Worm (Caenorhabditis elegans) whole organism, young adult: ENCODE data around the gene trxr-1.
A peak's percentile ranks its signal among the peaks of the same experiment; 100 is the strongest.

Source experiments
- C17E4.6 ChIP-seq: fragments of 200-800 bp; sonication (Bioruptor generic); IDR thresholded peaks from 2 replicates; pipeline ENCODE4 v1.3.6; 2022; ENCODE audit warnings: missing genetic modification reagents, missing genetic modification characterization, missing compliant biosample characterization
- F10E7.11 ChIP-seq: sonication (generic microtip); optimal IDR thresholded peaks from 2 replicates; lab custom pipeline; 2017; ENCODE audit warnings: mild to moderate bottlenecking, missing genetic modification characterization, moderate library complexity, missing compliant biosample characterization
- F22D6.2 ChIP-seq: sonication (generic microtip); optimal IDR thresholded peaks from 2 replicates; lab custom pipeline; 2016; ENCODE audit warnings: mild to moderate bottlenecking, missing genetic modification characterization, missing compliant biosample characterization
- F33H1.4 ChIP-seq: fragments of 200-800 bp; sonication (Bioruptor generic); IDR thresholded peaks from 2 replicates; pipeline ENCODE4 v1.3.6; 2022; ENCODE audit warnings: missing genetic modification reagents, missing genetic modification characterization, missing compliant biosample characterization
- F49E8.2 ChIP-seq: sonication (generic microtip); optimal IDR thresholded peaks from 3 replicates; lab custom pipeline; 2017; ENCODE audit warnings: missing genetic modification characterization, mild to moderate bottlenecking, missing compliant biosample characterization, antibody characterized with exemption, moderate library complexity; ENCODE audit not compliant: insufficient read depth
- F55B11.4 ChIP-seq: sonication (generic microtip); optimal IDR thresholded peaks from 2 replicates; lab custom pipeline; 2016; ENCODE audit warnings: missing compliant biosample characterization, missing genetic modification characterization, borderline replicate concordance; ENCODE audit not compliant: insufficient read depth
- K11D2.4 ChIP-seq: fragments of 200-800 bp; sonication (Bioruptor generic); IDR thresholded peaks from 2 replicates; pipeline ENCODE4 v1.3.6; 2022; ENCODE audit warnings: missing genetic modification reagents, missing genetic modification characterization, missing compliant biosample characterization
- K12H6.12 ChIP-seq: fragments of 200-800 bp; sonication (Bioruptor generic); optimal IDR thresholded peaks from 2 replicates; lab custom pipeline; 2018; ENCODE audit warnings: mild to moderate bottlenecking, missing genetic modification characterization, missing compliant biosample characterization
- Y53F4B.3 ChIP-seq: fragments of 200-800 bp; sonication (Bioruptor generic); IDR thresholded peaks from 2 replicates; pipeline ENCODE4 v1.3.6; 2022; ENCODE audit warnings: missing genetic modification reagents, missing genetic modification characterization, missing compliant biosample characterization
- Y53G8AR.9 ChIP-seq: fragments of 200-800 bp; sonication (Bioruptor generic); conservative IDR thresholded peaks from 2 replicates; pipeline ENCODE4 v1.3.6; 2022; ENCODE audit warnings: missing genetic modification reagents, missing genetic modification characterization, missing compliant biosample characterization
- Y95B8A.8 ChIP-seq: fragments of 200-800 bp; sonication (Bioruptor generic); IDR thresholded peaks from 2 replicates; pipeline ENCODE4 v1.3.6; 2022; ENCODE audit warnings: missing genetic modification reagents, missing genetic modification characterization, missing compliant biosample characterization
- aptf-2 ChIP-seq: fragments of 200-800 bp; sonication (Bioruptor generic); conservative IDR thresholded peaks from 2 replicates; pipeline ENCODE4 v1.3.6; 2022; ENCODE audit warnings: missing genetic modification reagents, missing genetic modification characterization, missing compliant biosample characterization
- aptf-3 ChIP-seq: fragments of 200-800 bp; sonication (Bioruptor generic); IDR thresholded peaks from 2 replicates; pipeline ENCODE4 v1.3.6; 2022; ENCODE audit warnings: missing genetic modification characterization, missing compliant biosample characterization
- cebp-2 ChIP-seq: fragments of 200-800 bp; sonication (Bioruptor generic); IDR thresholded peaks from 2 replicates; pipeline ENCODE4 v1.3.6; 2022; ENCODE audit warnings: missing genetic modification characterization, missing compliant biosample characterization
- ceh-100 ChIP-seq: fragments of 200-800 bp; sonication (Bioruptor generic); IDR thresholded peaks from 2 replicates; pipeline ENCODE4 v1.3.6; 2022; ENCODE audit warnings: missing genetic modification reagents, missing genetic modification characterization, missing compliant biosample characterization
- ceh-27 ChIP-seq: fragments of 200-800 bp; sonication (Bioruptor generic); optimal IDR thresholded peaks from 2 replicates; lab custom pipeline; 2018; ENCODE audit warnings: mild to moderate bottlenecking, missing genetic modification characterization, moderate library complexity, missing compliant biosample characterization
- ceh-58 ChIP-seq: fragments of 200-800 bp; sonication (Bioruptor generic); IDR thresholded peaks from 2 replicates; pipeline ENCODE4 v1.3.6; 2022; ENCODE audit warnings: missing genetic modification characterization, missing compliant biosample characterization
- die-1 ChIP-seq: sonication (generic microtip); optimal IDR thresholded peaks from 2 replicates; lab custom pipeline; 2016; ENCODE audit warnings: missing genotype, mild to moderate bottlenecking, missing genetic modification characterization, missing compliant biosample characterization
- dox-1 ChIP-seq: fragments of 200-800 bp; sonication (Bioruptor generic); IDR thresholded peaks from 2 replicates; pipeline ENCODE4 v1.3.6; 2022; ENCODE audit warnings: missing genetic modification reagents, missing genetic modification characterization, missing compliant biosample characterization
- efl-1 ChIP-seq: fragments of 150-350 bp; optimal IDR thresholded peaks from 2 replicates; lab custom pipeline; 2014; ENCODE audit warnings: missing biosample characterization, missing genetic modification reagents, missing genetic modification characterization
- egl-44 ChIP-seq: fragments of 200-800 bp; sonication (Bioruptor generic); IDR thresholded peaks from 2 replicates; pipeline ENCODE4 v1.3.6; 2022; ENCODE audit warnings: missing genetic modification reagents, missing genetic modification characterization, missing compliant biosample characterization
- egrh-3 ChIP-seq: fragments of 200-800 bp; sonication (Bioruptor generic); IDR thresholded peaks from 2 replicates; pipeline ENCODE4 v1.3.6; 2022; ENCODE audit warnings: missing genetic modification reagents, missing genetic modification characterization, missing compliant biosample characterization
- ekl-4 ChIP-seq: fragments of 200-800 bp; sonication (Bioruptor generic); IDR thresholded peaks from 2 replicates; pipeline ENCODE4 v1.3.6; 2022; ENCODE audit warnings: missing genetic modification reagents, missing genetic modification characterization, missing compliant biosample characterization
- ets-4 ChIP-seq: fragments of 200-800 bp; sonication (Bioruptor generic); optimal IDR thresholded peaks from 2 replicates; lab custom pipeline; 2018; ENCODE audit warnings: mild to moderate bottlenecking, missing genetic modification characterization, missing compliant biosample characterization
- fkh-3 ChIP-seq: sonication (generic microtip); optimal IDR thresholded peaks from 2 replicates; lab custom pipeline; 2016; ENCODE audit warnings: mild to moderate bottlenecking, missing genetic modification characterization, missing compliant biosample characterization
- hlh-12 ChIP-seq: sonication (generic microtip); optimal IDR thresholded peaks from 2 replicates; lab custom pipeline; 2016; ENCODE audit warnings: missing genetic modification characterization, missing compliant biosample characterization
- hmg-1.2 ChIP-seq: fragments of 200-800 bp; sonication (Bioruptor generic); IDR thresholded peaks from 2 replicates; pipeline ENCODE4 v1.3.6; 2022; ENCODE audit warnings: missing genetic modification reagents, missing genetic modification characterization, missing compliant biosample characterization
- hsf-1 ChIP-seq: fragments of 200-800 bp; sonication (Bioruptor generic); IDR thresholded peaks from 2 replicates; pipeline ENCODE4 v1.3.6; 2022; ENCODE audit warnings: missing genetic modification reagents, missing genetic modification characterization, missing compliant biosample characterization
- lin-35 ChIP-seq, 3 experiments: fragments of 150-350 bp in 2 of 3; sonication (generic microtip) in 1 of 3; optimal IDR thresholded peaks; 2 replicates each; lab custom pipeline; 2014 to 2018; ENCODE audit warnings: missing biosample characterization in 3 of 3, missing genetic modification characterization in 3 of 3, missing genetic modification reagents in 3 of 3
- lin-40 ChIP-seq: sonication (generic microtip); optimal IDR thresholded peaks from 2 replicates; lab custom pipeline; 2016; ENCODE audit warnings: missing genetic modification characterization, mild to moderate bottlenecking, missing compliant biosample characterization, missing genotype, missing genetic modification reagents
- madf-10 ChIP-seq: sonication (generic microtip); optimal IDR thresholded peaks from 2 replicates; lab custom pipeline; 2016; ENCODE audit warnings: mild to moderate bottlenecking, missing genetic modification characterization, missing compliant biosample characterization
- madf-6 ChIP-seq: fragments of 200-800 bp; sonication (Bioruptor generic); IDR thresholded peaks from 2 replicates; pipeline ENCODE4 v1.3.6; 2022; ENCODE audit warnings: missing genetic modification reagents, missing genetic modification characterization, missing compliant biosample characterization
- mcd-1 ChIP-seq: fragments of 200-800 bp; sonication (Bioruptor generic); IDR thresholded peaks from 2 replicates; pipeline ENCODE4 v1.3.6; 2022; ENCODE audit warnings: missing genetic modification reagents, missing genetic modification characterization, missing compliant biosample characterization
- mes-4 ChIP-seq: sonication (generic microtip); optimal IDR thresholded peaks from 2 replicates; lab custom pipeline; 2016; ENCODE audit warnings: missing genotype, missing genetic modification characterization, missing compliant biosample characterization
- nfya-1 ChIP-seq: sonication (generic microtip); optimal IDR thresholded peaks from 2 replicates; lab custom pipeline; 2017; ENCODE audit warnings: antibody characterized with exemption, missing compliant biosample characterization, missing genetic modification characterization, borderline replicate concordance; ENCODE audit not compliant: insufficient read depth
- nhr-120 ChIP-seq: fragments of 200-800 bp; sonication (Bioruptor generic); IDR thresholded peaks from 2 replicates; pipeline ENCODE4 v1.3.6; 2022; ENCODE audit warnings: missing genetic modification characterization, missing compliant biosample characterization
- nhr-179 ChIP-seq: sonication (generic microtip); optimal IDR thresholded peaks from 2 replicates; lab custom pipeline; 2016; ENCODE audit warnings: mild to moderate bottlenecking, missing genetic modification characterization, missing compliant biosample characterization
- nhr-90 ChIP-seq: sonication (generic microtip); optimal IDR thresholded peaks from 2 replicates; lab custom pipeline; 2016; ENCODE audit warnings: missing genotype, mild to moderate bottlenecking, missing genetic modification characterization, missing compliant biosample characterization
- repo-1 ChIP-seq: sonication (generic microtip); optimal IDR thresholded peaks from 2 replicates; lab custom pipeline; 2017; ENCODE audit warnings: mild to moderate bottlenecking, missing genetic modification characterization, missing compliant biosample characterization
- rpc-1 ChIP-seq, 2 experiments: fragments of 150-350 bp in 1 of 2; sonication (generic microtip) in 1 of 2; optimal IDR thresholded peaks; 2 replicates each; lab custom pipeline; 2014 to 2018; ENCODE audit warnings: missing biosample characterization in 1 of 2, missing genetic modification characterization in 1 of 2, missing genetic modification reagents in 1 of 2, missing genotype in 1 of 2
- sea-2 ChIP-seq: fragments of 200-800 bp; sonication (Bioruptor generic); IDR thresholded peaks from 2 replicates; pipeline ENCODE4 v1.3.6; 2022; ENCODE audit warnings: missing genetic modification characterization, missing compliant biosample characterization
- tbp1 ChIP-seq: fragments of 200-800 bp; sonication (Bioruptor generic); optimal IDR thresholded peaks from 2 replicates; lab custom pipeline; 2018; ENCODE audit warnings: mild to moderate bottlenecking, missing genetic modification characterization, missing compliant biosample characterization
- tbx-9 ChIP-seq: sonication (generic microtip); optimal IDR thresholded peaks from 2 replicates; lab custom pipeline; 2016; ENCODE audit warnings: borderline replicate concordance, missing genetic modification characterization, inconsistent platforms, missing compliant biosample characterization
- tlf-1 ChIP-seq: fragments of 200-800 bp; sonication (Bioruptor generic); optimal IDR thresholded peaks from 2 replicates; lab custom pipeline; 2018; ENCODE audit warnings: mild to moderate bottlenecking, missing genetic modification characterization, missing compliant biosample characterization
- unc-130 ChIP-seq: sonication (generic microtip); optimal IDR thresholded peaks from 2 replicates; lab custom pipeline; 2016; ENCODE audit warnings: missing genetic modification reagents, missing genetic modification characterization, missing compliant biosample characterization
- xnd-1 ChIP-seq: sonication (generic microtip); optimal IDR thresholded peaks from 2 replicates; lab custom pipeline; 2016; ENCODE audit warnings: missing genotype, missing genetic modification reagents, missing genetic modification characterization, missing compliant biosample characterization
- ztf-18 ChIP-seq: sonication (generic microtip); optimal IDR thresholded peaks from 2 replicates; lab custom pipeline; 2016; ENCODE audit warnings: missing genotype, mild to moderate bottlenecking, missing genetic modification characterization, missing compliant biosample characterization
- ztf-22 ChIP-seq: fragments of 200-800 bp; sonication (Bioruptor generic); optimal IDR thresholded peaks from 2 replicates; lab custom pipeline; 2018; ENCODE audit warnings: mild to moderate bottlenecking, missing genetic modification characterization, moderate library complexity, missing compliant biosample characterization
- ztf-6 ChIP-seq: fragments of 200-800 bp; sonication (Bioruptor generic); IDR thresholded peaks from 2 replicates; pipeline ENCODE4 v1.3.6; 2022; ENCODE audit warnings: missing genetic modification reagents, missing genetic modification characterization, missing compliant biosample characterization

Gene trxr-1

ce11 chrIV:7049672-7050206 is 38.0 kb downstream of the trxr-1 start, which contains the start of gene nhr-105 (continued):
- no peak for TF ChIP-seq hsf-1 (GFP tag; lab: Robert Waterston, UW)
- peak; percentile 34 for TF ChIP-seq tbp1 (GFP tag; lab: Kevin White, UChicago)
- no peak for TF ChIP-seq sea-2
- TF ChIP-seq nhr-120 (GFP tag; lab: Robert Waterston, UW), result no peak
- peak; percentile 51; the same call in 1 of the 2 replicates for TF ChIP-seq Y95B8A.8 (GFP tag; lab: Robert Waterston, UW)
- TF ChIP-seq fkh-3 (tag; lab: Kevin White, UChicago), result no peak
- TF ChIP-seq ztf-6 (GFP tag; lab: Robert Waterston, UW), result no peak
- TF ChIP-seq aptf-2 (GFP tag; lab: Robert Waterston, UW), result no peak
- no peak for TF ChIP-seq nhr-179 (tag; lab: Kevin White, UChicago)
- no peak for TF ChIP-seq K11D2.4 (GFP tag; lab: Robert Waterston, UW)
- no peak for TF ChIP-seq F49E8.2 (tag; lab: Kevin White, UChicago)
- TF ChIP-seq lin-35 (GFP tag; optimal IDR thresholded peaks at IDR 0.05; lab: Kevin White, UChicago), result peak in 1 of 3 experiments; percentile 27
- TF ChIP-seq ets-4 (GFP tag; lab: Kevin White, UChicago), result no peak
- TF ChIP-seq tlf-1 (GFP tag; lab: Kevin White, UChicago), result peak; percentile 10
- no peak for TF ChIP-seq mes-4 (tag; lab: Kevin White, UChicago)
- no peak for TF ChIP-seq ceh-100 (GFP tag; lab: Robert Waterston, UW)
- peak; percentile 32 for TF ChIP-seq F22D6.2
- TF ChIP-seq aptf-3 (GFP tag; lab: Robert Waterston, UW), result no peak
- TF ChIP-seq ztf-18 (tag; lab: Kevin White, UChicago), result peak; percentile 9
- TF ChIP-seq efl-1 (GFP tag; lab: Kevin White, UChicago), result no peak
- no peak for TF ChIP-seq madf-10 (tag; lab: Kevin White, UChicago)
- TF ChIP-seq Y53F4B.3, result no peak
- TF ChIP-seq ekl-4 (GFP tag; lab: Robert Waterston, UW), result no peak
- TF ChIP-seq unc-130, result no peak
- no peak for TF ChIP-seq C17E4.6 (GFP tag; lab: Robert Waterston, UW)
- peak; percentile 59 for TF ChIP-seq lin-40 (tag; lab: Kevin White, UChicago)
- TF ChIP-seq tbx-9 (tag; lab: Kevin White, UChicago), result no peak
- 0 out of 2 replicates have a peak, but pooled peaks have one; percentile 27 for TF ChIP-seq dox-1 (GFP tag; lab: Robert Waterston, UW)
- TF ChIP-seq xnd-1 (tag; lab: Kevin White, UChicago), result no peak
- no peak for TF ChIP-seq ceh-58 (GFP tag; lab: Robert Waterston, UW)
- no peak for TF ChIP-seq Y53G8AR.9 (GFP tag; lab: Robert Waterston, UW)
- TF ChIP-seq nfya-1 (tag; lab: Kevin White, UChicago), result no peak
- TF ChIP-seq ceh-27, result no peak
- TF ChIP-seq repo-1 (tag; lab: Kevin White, UChicago), result no peak
- no peak for TF ChIP-seq egrh-3 (GFP tag; lab: Robert Waterston, UW)
- TF ChIP-seq F10E7.11 (tag; lab: Kevin White, UChicago), result no peak
- no peak for TF ChIP-seq egl-44
- TF ChIP-seq F55B11.4 (tag; lab: Kevin White, UChicago), result no peak
- no peak for TF ChIP-seq die-1 (tag; lab: Kevin White, UChicago)
- TF ChIP-seq madf-6, result no peak
- TF ChIP-seq F33H1.4 (GFP tag; lab: Robert Waterston, UW), result no peak
- TF ChIP-seq rpc-1 (optimal IDR thresholded peaks at IDR 0.05; lab: Kevin White, UChicago), result no peak
- TF ChIP-seq rpc-1 (tag; optimal IDR thresholded peaks at IDR 0.05; lab: Kevin White, UChicago), result no peak
- no peak for TF ChIP-seq hlh-12 (tag; lab: Kevin White, UChicago)
- TF ChIP-seq hmg-1.2, result peak; percentile 70
- peak; percentile 18 for TF ChIP-seq K12H6.12 (tag; lab: Kevin White, UChicago)
- TF ChIP-seq mcd-1 (GFP tag; lab: Robert Waterston, UW), result no peak
- peak; percentile 39 for TF ChIP-seq nhr-90 (tag; lab: Kevin White, UChicago)
- no peak for TF ChIP-seq cebp-2
- no peak for TF ChIP-seq ztf-22
